Worm (Caenorhabditis elegans): Measurements from ENCODE around the gene K06H7.7.

ce11 chrIII:8100960-8101359, 15.7 kb upstream of the K06H7.7 start, which contains the start of gene plk-1:
- TF ChIP-seq lsy-2 (tag; optimal IDR thresholded peaks at IDR 0.05) (peak; percentile 43 to 68), pqm-1 (tag; optimal IDR thresholded peaks at IDR 0.05) (no peak), xbp-1 (tag; optimal IDR thresholded peaks at IDR 0.05) (peak; percentile 18), lin-13 (GFP tag; optimal IDR thresholded peaks at IDR 0.05) (no peak), elt-2 (tag; optimal IDR thresholded peaks at IDR 0.05) (no peak), lir-3 (tag; optimal IDR thresholded peaks at IDR 0.05; ENCODE audit: poor library complexity) (no peak), fkh-10 (GFP tag; optimal IDR thresholded peaks at IDR 0.05) (no peak), ces-1 (GFP tag; optimal IDR thresholded peaks at IDR 0.05) (no peak), hlh-17 (GFP tag; optimal IDR thresholded peaks at IDR 0.05; ENCODE audit: borderline replicate concordance) (no peak), nhr-11 (tag; optimal IDR thresholded peaks at IDR 0.05) (no peak), elt-3 (tag; optimal IDR thresholded peaks at IDR 0.05) (no peak), efl-1 (optimal IDR thresholded peaks at IDR 0.05) (peak; percentile 81 to 89), efl-1 (GFP tag; optimal IDR thresholded peaks at IDR 0.05 in 1 of 2) (peak; percentile 84 to 98), sox-4 (tag; optimal IDR thresholded peaks at IDR 0.05) (no peak)
